Fruit fly (Drosophila melanogaster): Measurements from ENCODE around the gene lmgA.

lmgA gene

dm6 chr2L:8572900-8573299 is 44.5 kb upstream of the lmgA start (continued):
- TF ChIP-seq Eip74EF (GFP tag; optimal IDR thresholded peaks at IDR 0.05) (peak in 1 of 2 experiments; percentile 32), tap (tag; optimal IDR thresholded peaks at IDR 0.05) (no peak), Awh (GFP tag; IDR thresholded peaks at IDR 0.05) (no peak), Dek (tag; optimal IDR thresholded peaks at IDR 0.05) (peak; percentile 33), caup (GFP tag; optimal IDR thresholded peaks at IDR 0.05; ENCODE audit: severe bottlenecking) (peak; percentile 47), Blimp-1 (GFP tag; optimal IDR thresholded peaks at IDR 0.05) (peak; percentile 55), Lim3 (GFP tag; IDR thresholded peaks at IDR 0.05) (no peak), dan (GFP tag; IDR thresholded peaks at IDR 0.05) (no peak), chn (GFP tag; optimal IDR thresholded peaks at IDR 0.05) (peak; percentile 4), Max (GFP tag; optimal IDR thresholded peaks at IDR 0.05) (no peak), Xrp1 (GFP tag; IDR thresholded peaks at IDR 0.05) (peak; percentile 64), CG33213 (GFP tag; optimal IDR thresholded peaks at IDR 0.05) (no peak), klu (GFP tag; IDR thresholded peaks at IDR 0.05) (no peak), CG7271 (tag; optimal IDR thresholded peaks at IDR 0.05) (no peak), CG7372 (GFP tag; IDR thresholded peaks at IDR 0.05) (no peak), ase (GFP tag; IDR thresholded peaks at IDR 0.05) (no peak), ken (GFP tag; IDR thresholded peaks at IDR 0.05) (no peak), lmd (GFP tag; IDR thresholded peaks at IDR 0.05) (peak; percentile 45), Atf3 (GFP tag; optimal IDR thresholded peaks at IDR 0.05) (peak; percentile 3), CG2202 (tag; optimal IDR thresholded peaks at IDR 0.05) (no peak), trh (GFP tag; optimal IDR thresholded peaks at IDR 0.05) (no peak), CG4424 (GFP tag; optimal IDR thresholded peaks at IDR 0.05) (peak; percentile 57), CG9876 (GFP tag; optimal IDR thresholded peaks at IDR 0.05) (no peak), CG10979 (tag; optimal IDR thresholded peaks at IDR 0.05) (peak; percentile 61), B-H2 (GFP tag; optimal IDR thresholded peaks at IDR 0.05) (no peak), Oli (tag; optimal IDR thresholded peaks at IDR 0.05) (peak; percentile 61), oc (tag; optimal IDR thresholded peaks at IDR 0.05) (peak; percentile 20), fu2 (GFP tag; optimal IDR thresholded peaks at IDR 0.05) (no peak), dpn (GFP tag; optimal IDR thresholded peaks at IDR 0.05) (peak; percentile 29 to 36), CG34376 (GFP tag; optimal IDR thresholded peaks at IDR 0.05) (no peak), al (GFP tag; IDR thresholded peaks at IDR 0.05) (no peak), corto (GFP tag; optimal IDR thresholded peaks at IDR 0.05) (no peak), Neu2 (GFP tag; optimal IDR thresholded peaks at IDR 0.05; ENCODE audit: borderline replicate concordance) (no peak), psq (GFP tag; optimal IDR thresholded peaks at IDR 0.05) (no peak), CG1792 (GFP tag; optimal IDR thresholded peaks at IDR 0.05) (no peak), wdn (GFP tag; IDR thresholded peaks at IDR 0.05) (no peak), CG2199 (GFP tag; IDR thresholded peaks at IDR 0.05) (no peak), CG31224 (GFP tag; IDR thresholded peaks at IDR 0.05) (no peak), CG17829 (tag; optimal IDR thresholded peaks at IDR 0.05) (peak; percentile 51), CG11456 (GFP tag; IDR thresholded peaks at IDR 0.05) (no peak), Bgb (GFP tag; IDR thresholded peaks at IDR 0.05; ENCODE audit: partially characterized antibody) (no peak), Hsf (GFP tag; optimal IDR thresholded peaks at IDR 0.05) (peak; percentile 31), MTF-1 (GFP tag; optimal IDR thresholded peaks at IDR 0.05; ENCODE audit: borderline replicate concordance) (no peak), gem (tag; optimal IDR thresholded peaks at IDR 0.05) (peak; percentile 76), CG17328 (GFP tag; IDR thresholded peaks at IDR 0.05) (peak; percentile 40; the same call in 1 of the 2 replicates), Hr39 (optimal IDR thresholded peaks at IDR 0.05) (no peak), CG4328 (GFP tag; optimal IDR thresholded peaks at IDR 0.05) (no peak), gcm2 (GFP tag; optimal IDR thresholded peaks at IDR 0.05) (peak; percentile 8), insv (GFP tag; optimal IDR thresholded peaks at IDR 0.05) (no peak), sr (GFP tag; IDR thresholded peaks at IDR 0.05) (no peak), ash1 (GFP tag; optimal IDR thresholded peaks at IDR 0.05) (no peak), CG8359 (GFP tag; optimal IDR thresholded peaks at IDR 0.05; ENCODE audit: borderline replicate concordance) (no peak)
